Worm (Caenorhabditis elegans) whole organism, midembryonic: ENCODE data around the gene srx-32.

Experiments used
- T22C8.4 ChIP-seq: fragments of 200-800 bp; sonication (Bioruptor generic); IDR thresholded peaks from 2 replicates; pipeline ENCODE4 v1.3.6; 2022; ENCODE audit warnings: missing genetic modification characterization, missing compliant biosample characterization
- cog-1 ChIP-seq: sonication (generic microtip); optimal IDR thresholded peaks from 2 replicates; lab custom pipeline; 2016; ENCODE audit warnings: missing genetic modification characterization, missing compliant biosample characterization
- flt-1 ChIP-seq: fragments of 200-800 bp; sonication (Bioruptor generic); IDR thresholded peaks from 2 replicates; pipeline ENCODE4 v1.3.6; 2022; ENCODE audit warnings: missing genetic modification characterization, missing compliant biosample characterization
- klf-2 ChIP-seq: fragments of 200-800 bp; sonication (Bioruptor generic); conservative IDR thresholded peaks from 2 replicates; pipeline ENCODE4 v1.3.6; 2022; ENCODE audit warnings: missing genetic modification reagents, missing genetic modification characterization, missing compliant biosample characterization
- med-1 ChIP-seq: sonication (generic microtip); optimal IDR thresholded peaks from 2 replicates; lab custom pipeline; 2017; ENCODE audit warnings: missing genetic modification characterization, mild to moderate bottlenecking, missing compliant biosample characterization, antibody characterized with exemption, missing genetic modification reagents; ENCODE audit not compliant: insufficient read depth
- ref-1 ChIP-seq: fragments of 200-800 bp; sonication (Bioruptor generic); conservative IDR thresholded peaks from 2 replicates; pipeline ENCODE4 v1.3.6; 2022; ENCODE audit warnings: missing genetic modification reagents, missing genetic modification characterization, missing compliant biosample characterization
- tab-1 ChIP-seq: fragments of 200-800 bp; sonication (Bioruptor generic); IDR thresholded peaks from 2 replicates; pipeline ENCODE4 v1.3.6; 2022; ENCODE audit warnings: missing genetic modification characterization, missing compliant biosample characterization
- ztf-23 ChIP-seq: fragments of 200-800 bp; sonication (Bioruptor generic); IDR thresholded peaks from 2 replicates; pipeline ENCODE4 v1.3.6; 2022; ENCODE audit warnings: missing genetic modification reagents, missing genetic modification characterization, missing compliant biosample characterization
- ztf-29 ChIP-seq: fragments of 200-800 bp; sonication (Bioruptor generic); IDR thresholded peaks from 2 replicates; pipeline ENCODE4 v1.3.6; 2022; ENCODE audit warnings: missing genetic modification reagents, missing genetic modification characterization, missing compliant biosample characterization

srx-32 gene

ce11 chrV:782432-782831 lies 38.1 kb downstream of the srx-32 start, which contains the start of gene srab-16:
Gene srab-16, plus strand, starts transcription at chrV:782732.
- no peak for TF ChIP-seq med-1 (GFP tag; lab: Kevin White, UChicago)
- TF ChIP-seq flt-1 (GFP tag; lab: Robert Waterston, UW): no peak
- no peak for TF ChIP-seq cog-1 (tag; lab: Kevin White, UChicago)
- TF ChIP-seq tab-1: no peak
- TF ChIP-seq klf-2 (GFP tag; lab: Robert Waterston, UW): no peak
- no peak for TF ChIP-seq T22C8.4
- TF ChIP-seq ztf-23: no peak
- no peak for TF ChIP-seq ref-1 (GFP tag; lab: Robert Waterston, UW)
- no peak for TF ChIP-seq ztf-29 (GFP tag; lab: Robert Waterston, UW)

ce11 chrV:779999-780398 lies 40.5 kb downstream of the srx-32 start, which contains the start of gene srbc-60:
Gene srbc-60, plus strand, starts transcription at chrV:780299.
- TF ChIP-seq klf-2 (GFP tag; lab: Robert Waterston, UW) (no peak), cog-1 (tag; lab: Kevin White, UChicago) (no peak), T22C8.4 (no peak), ref-1 (GFP tag; lab: Robert Waterston, UW) (no peak), ztf-23 (no peak), flt-1 (GFP tag; lab: Robert Waterston, UW) (no peak), tab-1 (no peak), med-1 (GFP tag; lab: Kevin White, UChicago) (no peak), ztf-29 (GFP tag; lab: Robert Waterston, UW) (no peak)

- TF ChIP-seq flt-1 (GFP tag; lab: Robert Waterston, UW) (no peak), ref-1 (GFP tag; lab: Robert Waterston, UW) (no peak), ztf-23 (no peak), tab-1 (no peak), med-1 (GFP tag; lab: Kevin White, UChicago) (no peak), klf-2 (GFP tag; lab: Robert Waterston, UW) (no peak), ztf-29 (GFP tag; lab: Robert Waterston, UW) (no peak), T22C8.4 (no peak), cog-1 (tag; lab: Kevin White, UChicago) (no peak)
Measured at ce11 chrV:778339-778738, 42.2 kb downstream of the srx-32 start, which contains the start of gene srbc-59. Gene srbc-59, plus strand, starts transcription at chrV:778639.

- no peak for TF ChIP-seq flt-1 (GFP tag; lab: Robert Waterston, UW)
Measured at ce11 chrV:777285-777684, 43.2 kb downstream of the srx-32 start, which contains the start of gene R09E12.9. Gene R09E12.9, plus strand, starts transcription at chrV:777600.

- TF ChIP-seq klf-2 (GFP tag; lab: Robert Waterston, UW): no peak
- no peak for TF ChIP-seq med-1 (GFP tag; lab: Kevin White, UChicago)
- TF ChIP-seq ztf-29 (GFP tag; lab: Robert Waterston, UW): no peak
- no peak for TF ChIP-seq T22C8.4
- no peak for TF ChIP-seq cog-1 (tag; lab: Kevin White, UChicago)
- TF ChIP-seq tab-1: no peak
Measured at ce11 chrV:774875-775359, 45.6 kb downstream of the srx-32 start, which contains the start of gene srbc-58. Gene srbc-58, plus strand, starts transcription at chrV:774995.

ce11 chrV:774341-774740 lies 46.2 kb downstream of the srx-32 start:
- no peak for TF ChIP-seq tab-1
- no peak for TF ChIP-seq ztf-29 (GFP tag; lab: Robert Waterston, UW)
- no peak for TF ChIP-seq cog-1 (tag; lab: Kevin White, UChicago)
- no peak for TF ChIP-seq ref-1 (GFP tag; lab: Robert Waterston, UW)
- no peak for TF ChIP-seq T22C8.4
- TF ChIP-seq ztf-23: no peak
- no peak for TF ChIP-seq flt-1 (GFP tag; lab: Robert Waterston, UW)
- TF ChIP-seq klf-2 (GFP tag; lab: Robert Waterston, UW): no peak
- TF ChIP-seq med-1 (GFP tag; lab: Kevin White, UChicago): no peak

- TF ChIP-seq klf-2 (GFP tag; lab: Robert Waterston, UW) (no peak), cog-1 (tag; lab: Kevin White, UChicago) (peak; percentile 68), med-1 (GFP tag; lab: Kevin White, UChicago) (peak; percentile 18)
Measured at ce11 chrV:773256-773655, 47.3 kb downstream of the srx-32 start, which contains the start of gene sti-1. Gene sti-1, plus strand, starts transcription at chrV:773518.

- no peak for TF ChIP-seq T22C8.4
- TF ChIP-seq med-1 (GFP tag; lab: Kevin White, UChicago): no peak
- no peak for TF ChIP-seq ztf-23
- no peak for TF ChIP-seq flt-1 (GFP tag; lab: Robert Waterston, UW)
- no peak for TF ChIP-seq tab-1
- no peak for TF ChIP-seq cog-1 (tag; lab: Kevin White, UChicago)
- TF ChIP-seq ztf-29 (GFP tag; lab: Robert Waterston, UW): no peak
- no peak for TF ChIP-seq ref-1 (GFP tag; lab: Robert Waterston, UW)
- no peak for TF ChIP-seq klf-2 (GFP tag; lab: Robert Waterston, UW)
Measured at ce11 chrV:772210-772609, 48.3 kb downstream of the srx-32 start.
